Worm (Caenorhabditis elegans) whole organism, L3 larva: Measurements from ENCODE around the gene srh-190.
A peak's percentile ranks its signal among the peaks of the same experiment; 100 is the strongest.

Source experiments
- R02D3.7 ChIP-seq: fragments of 150-350 bp; optimal IDR thresholded peaks from 2 replicates; lab custom pipeline; 2014; ENCODE audit warnings: missing biosample characterization, missing genetic modification characterization
- ZK546.5 ChIP-seq: sonication (generic microtip); optimal IDR thresholded peaks from 2 replicates; lab custom pipeline; 2017; ENCODE audit warnings: missing biosample characterization, missing genetic modification characterization
- ama-1 ChIP-seq: fragments of 150-350 bp; optimal IDR thresholded peaks from 2 replicates; lab custom pipeline; 2018
- ceh-16 ChIP-seq: sonication (generic microtip); optimal IDR thresholded peaks from 2 replicates; lab custom pipeline; 2017; ENCODE audit warnings: missing biosample characterization, missing genetic modification characterization
- ceh-28 ChIP-seq: fragments of 150-350 bp; optimal IDR thresholded peaks from 2 replicates; lab custom pipeline; 2014; ENCODE audit warnings: missing biosample characterization, missing genetic modification reagents, missing genetic modification characterization
- ceh-82 ChIP-seq: fragments of 150-350 bp; optimal IDR thresholded peaks from 2 replicates; lab custom pipeline; 2014; ENCODE audit warnings: missing biosample characterization, missing genetic modification characterization
- ceh-9 ChIP-seq: sonication (generic microtip); optimal IDR thresholded peaks from 2 replicates; lab custom pipeline; 2018; ENCODE audit warnings: missing biosample characterization, missing genetic modification characterization
- egl-5 ChIP-seq: fragments of 150-350 bp; optimal IDR thresholded peaks from 2 replicates; lab custom pipeline; 2017; ENCODE audit warnings: missing biosample characterization, missing genetic modification reagents, missing genetic modification characterization, inconsistent platforms
- elt-1 ChIP-seq: fragments of 150-350 bp; optimal IDR thresholded peaks from 2 replicates; lab custom pipeline; 2014; ENCODE audit warnings: missing biosample characterization, missing genetic modification characterization
- elt-2 ChIP-seq: sonication (generic microtip); optimal IDR thresholded peaks from 2 replicates; lab custom pipeline; 2016; ENCODE audit warnings: missing genetic modification reagents, mild to moderate bottlenecking, missing genetic modification characterization, missing compliant biosample characterization
- eor-1 ChIP-seq, 2 experiments: fragments of 150-350 bp; optimal IDR thresholded peaks; 2 replicates each; lab custom pipeline; 2014 to 2018; ENCODE audit warnings: missing biosample characterization in 2 of 2, missing genetic modification characterization in 2 of 2
- fkh-2 ChIP-seq: fragments of 150-350 bp; optimal IDR thresholded peaks from 2 replicates; lab custom pipeline; 2014; ENCODE audit warnings: missing biosample characterization, missing genetic modification reagents, missing genetic modification characterization
- fos-1 ChIP-seq: fragments of 150-350 bp; optimal IDR thresholded peaks from 2 replicates; lab custom pipeline; 2014; ENCODE audit warnings: missing biosample characterization, missing genetic modification characterization
- lin-15B ChIP-seq: fragments of 150-350 bp; optimal IDR thresholded peaks from 2 replicates; lab custom pipeline; 2014; ENCODE audit warnings: missing biosample characterization, missing genetic modification characterization
- lin-39 ChIP-seq: fragments of 150-350 bp; optimal IDR thresholded peaks from 2 replicates; lab custom pipeline; 2018; ENCODE audit warnings: missing biosample characterization, missing genetic modification reagents, missing genetic modification characterization
- lsy-12 ChIP-seq: sonication (generic microtip); optimal IDR thresholded peaks from 2 replicates; lab custom pipeline; 2016; ENCODE audit warnings: mild to moderate bottlenecking, missing genetic modification characterization, missing compliant biosample characterization
- nhr-11 ChIP-seq: fragments of 150-350 bp; optimal IDR thresholded peaks from 2 replicates; lab custom pipeline; 2014; ENCODE audit warnings: missing biosample characterization, missing genetic modification characterization
- nhr-12 ChIP-seq: fragments of 150-350 bp; optimal IDR thresholded peaks from 2 replicates; lab custom pipeline; 2014; ENCODE audit warnings: missing biosample characterization, missing genetic modification characterization
- nhr-23 ChIP-seq: fragments of 150-350 bp; optimal IDR thresholded peaks from 2 replicates; lab custom pipeline; 2014; ENCODE audit warnings: missing biosample characterization, missing genetic modification reagents, missing genetic modification characterization
- nhr-25 ChIP-seq: sonication (generic microtip); optimal IDR thresholded peaks from 2 replicates; lab custom pipeline; 2017; ENCODE audit warnings: missing biosample characterization, missing genetic modification characterization
- nhr-28 ChIP-seq: fragments of 150-350 bp; optimal IDR thresholded peaks from 2 replicates; lab custom pipeline; 2014; ENCODE audit warnings: missing biosample characterization, missing genetic modification characterization
- nhr-67 ChIP-seq: fragments of 150-350 bp; optimal IDR thresholded peaks from 2 replicates; lab custom pipeline; 2014; ENCODE audit warnings: missing biosample characterization, missing genetic modification characterization
- nhr-76 ChIP-seq: fragments of 150-350 bp; sonication (generic microtip); optimal IDR thresholded peaks from 5 replicates; lab custom pipeline; 2014; ENCODE audit warnings: missing biosample characterization, missing genetic modification characterization
- nhr-77 ChIP-seq: fragments of 150-350 bp; optimal IDR thresholded peaks from 2 replicates; lab custom pipeline; 2014; ENCODE audit warnings: missing biosample characterization, missing genetic modification characterization
- pha-4 ChIP-seq: fragments of 150-350 bp; optimal IDR thresholded peaks from 2 replicates; lab custom pipeline; 2014; ENCODE audit warnings: missing biosample characterization, missing genetic modification reagents, missing genetic modification characterization
- pqm-1 ChIP-seq: fragments of 150-350 bp; optimal IDR thresholded peaks from 2 replicates; lab custom pipeline; 2017; ENCODE audit warnings: missing biosample characterization, missing genetic modification characterization, inconsistent platforms
- sea-2 ChIP-seq: fragments of 150-350 bp; sonication (generic microtip); optimal IDR thresholded peaks from 4 replicates; lab custom pipeline; 2014; ENCODE audit warnings: missing biosample characterization, missing genetic modification reagents, missing genetic modification characterization
- tbx-2 ChIP-seq: sonication (generic microtip); optimal IDR thresholded peaks from 2 replicates; lab custom pipeline; 2016; ENCODE audit warnings: mild to moderate bottlenecking, missing genetic modification characterization, missing compliant biosample characterization
- zag-1 ChIP-seq: fragments of 150-350 bp; optimal IDR thresholded peaks from 2 replicates; lab custom pipeline; 2014; ENCODE audit warnings: missing biosample characterization, missing genetic modification characterization
- ztf-11 ChIP-seq: fragments of 150-350 bp; optimal IDR thresholded peaks from 2 replicates; lab custom pipeline; 2014; ENCODE audit warnings: missing biosample characterization, missing genetic modification characterization
- ztf-4 ChIP-seq: fragments of 150-350 bp; optimal IDR thresholded peaks from 2 replicates; lab custom pipeline; 2014; ENCODE audit warnings: missing biosample characterization, missing genetic modification characterization

Gene srh-190

DNA sequence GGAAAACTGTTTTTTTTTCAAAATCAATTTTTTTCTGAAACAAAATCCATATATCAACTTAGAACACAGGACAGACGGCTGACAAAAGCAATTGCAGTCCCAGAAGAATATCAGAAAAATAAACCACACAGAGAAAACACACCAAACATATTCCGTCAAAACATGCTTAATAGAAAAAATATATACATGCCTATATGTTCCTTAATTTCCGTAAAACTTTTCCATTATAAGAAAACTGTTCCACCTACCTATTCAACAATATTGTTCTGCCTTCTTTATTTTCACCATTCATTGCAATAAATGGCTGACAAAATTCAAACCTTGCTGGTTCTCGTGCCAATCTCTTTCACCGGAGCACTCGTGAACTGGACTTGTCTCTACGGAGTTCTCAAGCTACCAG lies 28.4 kb downstream of the srh-190 start, which contains the start of gene srx-63:
Gene srx-63, plus strand, starts transcription at position 301 of the 400 bp plus-strand sequence.
- TF ChIP-seq nhr-11 (no peak), fos-1 (tag; lab: Kevin White, UChicago) (no peak), zag-1 (no peak), lsy-12 (tag; lab: Kevin White, UChicago) (no peak), eor-1 (tag; optimal IDR thresholded peaks at IDR 0.05; lab: Kevin White, UChicago) (no peak), elt-1 (tag; lab: Kevin White, UChicago) (no peak), tbx-2 (tag; lab: Kevin White, UChicago) (no peak)
- TF ChIP-seq, all 47 proteins: peak for 0

DNA sequence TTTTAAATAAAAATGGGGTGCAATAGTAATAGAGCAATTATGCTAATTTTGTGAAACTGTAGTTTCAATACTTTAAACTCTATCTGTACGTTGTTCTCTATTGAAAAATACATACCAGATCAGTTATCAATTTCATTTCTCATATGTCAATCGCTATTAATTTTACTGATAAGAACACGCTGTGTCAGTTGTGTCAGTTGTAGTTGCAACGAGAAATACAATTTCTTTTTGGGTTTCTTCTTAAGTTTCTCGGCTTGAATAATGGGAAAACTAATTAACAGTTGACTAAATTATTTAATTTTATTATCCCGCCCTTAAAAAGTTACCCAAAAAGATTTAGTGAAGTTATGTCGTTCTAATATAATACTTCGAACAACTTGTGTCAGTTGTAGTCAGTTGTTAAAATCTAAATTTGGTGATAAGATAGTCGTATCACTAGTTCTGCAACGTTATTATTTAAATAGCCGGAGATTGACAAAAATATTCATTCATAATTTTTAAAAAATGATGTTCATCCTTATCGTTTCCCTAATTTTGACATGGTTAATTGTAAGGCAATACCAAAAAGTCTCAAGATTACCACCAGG lies 33.1 kb downstream of the srh-190 start, which contains the start of gene cyp-35A5:
Gene cyp-35A5, plus strand, starts transcription at position 435 of the 587 bp plus-strand sequence.
- TF ChIP-seq pqm-1 (tag; lab: Kevin White, UChicago) = peak; percentile 0
- peak; percentile 78 for TF ChIP-seq elt-2 (tag; lab: Kevin White, UChicago)
- no peak for TF ChIP-seq zag-1
- TF ChIP-seq, all 47 proteins: peak for 2

DNA sequence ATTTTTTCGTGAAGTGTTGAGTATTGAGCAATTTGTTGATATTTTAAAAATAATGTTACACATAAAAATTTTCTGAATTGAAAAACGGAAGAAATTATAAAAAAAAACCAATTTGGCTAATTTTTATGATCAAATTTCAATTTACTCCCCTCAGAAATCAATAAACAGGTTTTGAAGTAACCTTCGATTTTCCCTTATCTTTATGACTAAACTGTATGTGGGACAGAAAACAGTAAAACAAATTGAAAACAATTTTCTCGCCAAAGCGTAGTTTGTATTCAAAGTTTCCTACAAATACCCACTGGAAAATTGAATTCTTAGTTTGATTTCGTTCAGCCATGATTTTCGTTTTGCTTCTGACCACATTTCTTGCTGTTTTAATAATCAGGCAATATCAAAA lies 35.9 kb downstream of the srh-190 start, which contains the start of gene cyp-35B1:
Gene cyp-35B1, plus strand, starts transcription at position 244 of the 400 bp plus-strand sequence.
- TF ChIP-seq tbx-2 (tag; lab: Kevin White, UChicago) (no peak), ama-1 (lab: Kevin White, UChicago) (no peak), ceh-28 (peak; percentile 19), pqm-1 (tag; lab: Kevin White, UChicago) (no peak), ceh-16 (tag; lab: Kevin White, UChicago) (no peak), nhr-23 (tag; lab: Kevin White, UChicago) (no peak)

DNA sequence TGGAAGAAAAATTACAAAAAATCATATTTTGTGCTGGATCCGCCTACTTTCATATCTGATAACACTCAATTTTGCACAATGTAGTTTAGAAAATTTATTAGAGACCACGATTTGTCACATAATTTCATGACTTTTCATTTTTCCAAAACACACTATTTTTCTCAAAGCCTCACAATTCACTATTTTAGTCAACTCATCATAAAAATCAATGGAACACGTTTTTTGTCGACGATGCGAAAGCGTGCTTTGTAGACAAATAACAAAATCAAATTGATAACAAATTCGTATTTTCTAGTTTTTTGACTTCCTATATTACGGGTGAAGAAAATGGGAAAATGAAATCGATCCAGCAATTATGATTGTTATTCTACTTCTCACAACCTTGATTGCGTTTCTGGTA lies 39.0 kb downstream of the srh-190 start, which contains the start of gene cyp-35B2:
Gene cyp-35B2, plus strand, starts transcription at position 301 of the 400 bp plus-strand sequence.
- TF ChIP-seq ceh-9 (tag; lab: Kevin White, UChicago) = no peak
- no peak for TF ChIP-seq egl-5 (tag; lab: Kevin White, UChicago)
- no peak for TF ChIP-seq nhr-11
- no peak for TF ChIP-seq ama-1 (lab: Kevin White, UChicago)
- TF ChIP-seq fos-1 (tag; lab: Kevin White, UChicago) = no peak
- no peak for TF ChIP-seq ztf-11 (tag; lab: Kevin White, UChicago)
- TF ChIP-seq R02D3.7 (tag; lab: Kevin White, UChicago) = no peak
- TF ChIP-seq nhr-28 = no peak
- no peak for TF ChIP-seq nhr-12 (tag; lab: Kevin White, UChicago)
- TF ChIP-seq ZK546.5 = no peak
- no peak for TF ChIP-seq lin-15B
- TF ChIP-seq lsy-12 (tag; lab: Kevin White, UChicago) = no peak
- TF ChIP-seq zag-1 = no peak
- no peak for TF ChIP-seq nhr-76 (tag; lab: Kevin White, UChicago)
- no peak for TF ChIP-seq ceh-16 (tag; lab: Kevin White, UChicago)
- TF ChIP-seq nhr-25 = no peak
- no peak for TF ChIP-seq lin-39 (tag; lab: Kevin White, UChicago)

DNA sequence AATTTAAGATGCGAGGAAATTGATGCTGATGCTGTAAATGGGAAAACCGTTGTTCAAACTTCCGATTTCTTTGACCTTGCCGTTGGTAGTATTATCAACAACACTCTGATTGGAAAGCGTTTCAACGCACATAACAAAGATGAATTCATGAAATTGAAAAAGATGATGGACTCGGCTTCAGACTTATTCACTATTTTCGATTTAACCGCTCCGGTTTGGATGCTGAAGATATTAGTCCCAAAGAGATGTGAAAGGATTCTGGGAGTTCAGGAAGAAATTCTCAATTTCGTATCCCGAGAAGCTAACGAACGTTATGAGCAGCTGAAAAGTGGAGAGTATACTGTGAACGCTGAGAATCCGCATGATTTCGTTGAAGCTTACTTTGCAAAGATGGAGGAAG lies 40.5 kb downstream of the srh-190 start:
- TF ChIP-seq ceh-28 = no peak
- TF ChIP-seq fkh-2 (tag; lab: Kevin White, UChicago) = no peak
- no peak for TF ChIP-seq pha-4 (tag; lab: Kevin White, UChicago)
- TF ChIP-seq ZK546.5 = no peak
- TF ChIP-seq ceh-82 = no peak
- no peak for TF ChIP-seq elt-2 (tag; lab: Kevin White, UChicago)
- TF ChIP-seq nhr-76 (tag; lab: Kevin White, UChicago) = no peak
- TF ChIP-seq sea-2 = no peak
- no peak for TF ChIP-seq ztf-11 (tag; lab: Kevin White, UChicago)
- TF ChIP-seq zag-1 = no peak
- no peak for TF ChIP-seq ztf-4
- no peak for TF ChIP-seq nhr-77 (tag; lab: Kevin White, UChicago)
- TF ChIP-seq nhr-11 = no peak
- TF ChIP-seq, all 47 proteins: peak for 0

DNA sequence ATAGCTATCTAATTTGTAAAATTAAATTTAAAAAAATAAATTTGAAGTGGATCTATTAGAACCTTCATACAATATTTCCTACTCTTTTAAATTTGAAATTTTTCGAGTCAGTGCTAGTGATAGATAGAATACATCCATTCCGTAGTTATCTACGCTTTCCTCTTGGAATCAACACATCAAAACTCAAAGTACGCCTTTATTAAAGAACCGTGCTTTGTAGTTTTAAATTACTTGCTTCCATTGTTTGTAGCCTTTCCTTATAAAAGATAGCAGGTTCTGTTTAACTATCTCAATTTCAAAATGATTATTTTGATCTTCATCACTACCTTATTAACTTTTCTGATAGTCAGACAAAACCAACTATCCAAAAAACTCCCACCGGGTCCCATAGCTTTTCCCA lies 42.1 kb downstream of the srh-190 start, which contains the start of gene cyp-35B3:
Gene cyp-35B3, plus strand, starts transcription at position 301 of the 400 bp plus-strand sequence.
- no peak for TF ChIP-seq nhr-67 (tag; lab: Kevin White, UChicago)
